Worm (Caenorhabditis elegans) whole organism, L1 larva: Measurements from ENCODE around the gene ZC412.5.

Source experiments
- Y116A8C.19 ChIP-seq: sonication (generic microtip); optimal IDR thresholded peaks from 2 replicates; lab custom pipeline; 2016; ENCODE audit warnings: missing compliant biosample characterization, missing genetic modification characterization, borderline replicate concordance
- ama-1 ChIP-seq: fragments of 150-350 bp; optimal IDR thresholded peaks from 2 replicates; lab custom pipeline; 2014
- blmp-1 ChIP-seq: fragments of 150-350 bp; optimal IDR thresholded peaks from 2 replicates; lab custom pipeline; 2014; ENCODE audit warnings: missing biosample characterization, missing genetic modification characterization
- elt-3 ChIP-seq, 6 experiments: fragments of 150-350 bp in 1 of 6; sonication (generic microtip); optimal IDR thresholded peaks; 2 replicates each; lab custom pipeline; 2017 to 2018; ENCODE audit warnings: missing biosample characterization in 6 of 6, missing genetic modification characterization in 6 of 6, inconsistent platforms in 1 of 6
- irx-1 ChIP-seq: sonication (generic microtip); optimal IDR thresholded peaks from 2 replicates; lab custom pipeline; 2016; ENCODE audit warnings: missing genetic modification characterization, missing compliant biosample characterization
- lin-13 ChIP-seq: fragments of 150-350 bp; optimal IDR thresholded peaks from 2 replicates; lab custom pipeline; 2014; ENCODE audit warnings: missing biosample characterization, missing genetic modification reagents, missing genetic modification characterization
- mdl-1 ChIP-seq, 2 experiments: fragments of 150-350 bp; optimal IDR thresholded peaks; 2 replicates each; lab custom pipeline; 2014 to 2017; ENCODE audit warnings: missing biosample characterization in 2 of 2, missing genetic modification characterization in 2 of 2, inconsistent platforms in 1 of 2
- nhr-237 ChIP-seq: fragments of 150-350 bp; optimal IDR thresholded peaks from 2 replicates; lab custom pipeline; 2014; ENCODE audit warnings: missing biosample characterization, missing genetic modification characterization
- tbx-2 ChIP-seq: sonication (generic microtip); optimal IDR thresholded peaks from 2 replicates; lab custom pipeline; 2016; ENCODE audit warnings: missing genetic modification characterization, missing compliant biosample characterization
- ztf-11 ChIP-seq, 2 experiments: sonication (generic microtip); optimal IDR thresholded peaks; 2 replicates each; lab custom pipeline; 2016 to 2017; ENCODE audit warnings: missing genetic modification characterization in 2 of 2, missing biosample characterization in 1 of 2, missing compliant biosample characterization in 1 of 2

DNA sequence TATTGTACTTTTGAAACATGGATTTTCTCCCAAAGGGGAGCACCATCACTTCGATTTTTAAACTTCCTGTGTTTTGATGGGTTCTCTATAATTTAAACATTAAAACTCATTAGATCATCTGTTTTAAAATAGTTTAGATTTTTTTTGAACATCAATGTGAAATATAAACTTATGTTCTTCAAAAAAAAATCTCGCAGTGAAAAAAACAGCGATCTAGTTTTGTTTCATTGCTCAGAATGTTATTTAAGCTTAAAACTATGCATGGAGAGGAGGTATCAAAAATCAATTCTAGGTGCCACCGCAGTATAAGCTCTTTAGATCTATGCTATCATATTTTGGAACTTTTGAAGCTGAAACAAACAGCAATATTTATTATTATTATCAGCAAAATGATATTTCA lies 7.1 kb downstream of the ZC412.5 start, which contains the start of gene gcy-14:
- TF ChIP-seq ama-1 (lab: Kevin White, UChicago) (no peak), mdl-1 (tag; optimal IDR thresholded peaks at IDR 0.05; lab: Kevin White, UChicago) (no peak), Y116A8C.19 (tag; lab: Kevin White, UChicago) (no peak), elt-3 (tag; optimal IDR thresholded peaks at IDR 0.05; lab: Kevin White, UChicago) (no peak), tbx-2 (tag; lab: Kevin White, UChicago) (no peak), ztf-11 (tag; optimal IDR thresholded peaks at IDR 0.05; lab: Kevin White, UChicago) (no peak), irx-1 (tag; lab: Kevin White, UChicago) (no peak), nhr-237 (tag; lab: Kevin White, UChicago) (no peak), blmp-1 (tag; lab: Kevin White, UChicago) (no peak), lin-13 (GFP tag; lab: Kevin White, UChicago) (no peak)
